Fruit fly (Drosophila melanogaster) whole organism, embryonic: Measurements from ENCODE around the gene Or94b.

ENCODE experiments used
- Atf-2 ChIP-seq: fragments of 200-800 bp; sonication (Bioruptor generic); optimal IDR thresholded peaks from 2 replicates; lab custom pipeline; 2016; ENCODE audit warnings: missing biosample characterization, missing genetic modification characterization
- CG10654 ChIP-seq: fragments of 200-800 bp; sonication (Bioruptor generic); optimal IDR thresholded peaks from 2 replicates; lab custom pipeline; 2016; ENCODE audit warnings: missing biosample characterization, missing genetic modification characterization
- CG12155 ChIP-seq: fragments of 200-800 bp; sonication (Bioruptor generic); optimal IDR thresholded peaks from 3 replicates; lab custom pipeline; 2016; ENCODE audit warnings: missing biosample characterization, missing genetic modification characterization
- CG12236 ChIP-seq: fragments of 200-800 bp; sonication (Bioruptor generic); optimal IDR thresholded peaks from 2 replicates; lab custom pipeline; 2016; ENCODE audit warnings: missing biosample characterization, missing genetic modification characterization
- CG16813 ChIP-seq: fragments of 200-800 bp; sonication (Bioruptor generic); IDR thresholded peaks from 3 replicates; pipeline ENCODE4 v1.3.6; 2022; ENCODE audit warnings: missing biosample characterization, missing genetic modification characterization; ENCODE audit not compliant: partially characterized antibody
- CG16815 ChIP-seq: fragments of 200-800 bp; sonication (Bioruptor generic); optimal IDR thresholded peaks from 3 replicates; lab custom pipeline; 2017; ENCODE audit warnings: missing biosample characterization, mild to moderate bottlenecking, missing genetic modification characterization
- CG17912 ChIP-seq: fragments of 200-800 bp; sonication (Bioruptor generic); optimal IDR thresholded peaks from 2 replicates; lab custom pipeline; 2018; ENCODE audit warnings: missing biosample characterization, mild to moderate bottlenecking, missing genetic modification characterization
- CG18476 ChIP-seq: fragments of 200-800 bp; sonication (Bioruptor generic); optimal IDR thresholded peaks from 2 replicates; lab custom pipeline; 2016; ENCODE audit warnings: missing biosample characterization, mild to moderate bottlenecking, missing genetic modification characterization
- CG2678 ChIP-seq: fragments of 200-800 bp; sonication (Bioruptor generic); optimal IDR thresholded peaks from 3 replicates; lab custom pipeline; 2019; ENCODE audit warnings: missing biosample characterization, mild to moderate bottlenecking, missing genetic modification characterization, moderate library complexity
- CG30020 ChIP-seq: fragments of 200-800 bp; optimal IDR thresholded peaks from 2 replicates; lab custom pipeline; 2019; ENCODE audit warnings: missing biosample characterization, mild to moderate bottlenecking, missing genetic modification characterization, moderate library complexity
- CG30431 ChIP-seq: fragments of 200-800 bp; sonication (Bioruptor generic); optimal IDR thresholded peaks from 2 replicates; lab custom pipeline; 2017; ENCODE audit warnings: missing biosample characterization, missing genetic modification characterization
- CG3281 ChIP-seq: fragments of 200-800 bp; sonication (Bioruptor generic); optimal IDR thresholded peaks from 3 replicates; lab custom pipeline; 2017; ENCODE audit warnings: missing biosample characterization, mild to moderate bottlenecking, missing genetic modification characterization
- CG3407 ChIP-seq: fragments of 200-800 bp; sonication (Bioruptor generic); optimal IDR thresholded peaks from 2 replicates; lab custom pipeline; 2018; ENCODE audit warnings: missing biosample characterization, mild to moderate bottlenecking, missing genetic modification characterization
- CG3838 ChIP-seq: fragments of 200-800 bp; sonication (Bioruptor generic); optimal IDR thresholded peaks from 3 replicates; lab custom pipeline; 2016; ENCODE audit warnings: missing biosample characterization, missing genetic modification characterization
- CG4707 ChIP-seq: fragments of 200-800 bp; sonication (Bioruptor generic); optimal IDR thresholded peaks from 2 replicates; lab custom pipeline; 2018; ENCODE audit warnings: missing biosample characterization, mild to moderate bottlenecking, missing genetic modification characterization, moderate library complexity
- CG6683 ChIP-seq: fragments of 200-800 bp; sonication (Bioruptor generic); optimal IDR thresholded peaks from 2 replicates; lab custom pipeline; 2017; ENCODE audit warnings: missing biosample characterization, mild to moderate bottlenecking, missing genetic modification characterization, missing genetic modification reagents
- CG8281 ChIP-seq: fragments of 200-800 bp; sonication (Bioruptor generic); optimal IDR thresholded peaks from 2 replicates; lab custom pipeline; 2018; ENCODE audit warnings: missing biosample characterization, mild to moderate bottlenecking, missing genetic modification characterization, moderate library complexity
- CG8359 ChIP-seq: fragments of 200-800 bp; sonication (Bioruptor generic); optimal IDR thresholded peaks from 2 replicates; lab custom pipeline; 2017; ENCODE audit warnings: missing biosample characterization, mild to moderate bottlenecking, missing genetic modification characterization, borderline replicate concordance
- CG8924 ChIP-seq: fragments of 200-800 bp; optimal IDR thresholded peaks from 3 replicates; lab custom pipeline; 2019; ENCODE audit warnings: missing biosample characterization, mild to moderate bottlenecking, missing genetic modification characterization, moderate library complexity
- CG9609 ChIP-seq: fragments of 200-800 bp; sonication (Bioruptor generic); optimal IDR thresholded peaks from 3 replicates; lab custom pipeline; 2016; ENCODE audit warnings: missing biosample characterization, missing genetic modification characterization
- CG9932 ChIP-seq: fragments of 200-800 bp; sonication (Bioruptor generic); IDR thresholded peaks from 2 replicates; pipeline ENCODE4 v1.3.6; 2022; ENCODE audit warnings: missing biosample characterization, missing genetic modification characterization
- Camta ChIP-seq: fragments of 200-800 bp; sonication (Bioruptor generic); optimal IDR thresholded peaks from 2 replicates; lab custom pipeline; 2016; ENCODE audit warnings: missing biosample characterization, missing genetic modification characterization
- Chrac-16 ChIP-seq: fragments of 200-800 bp; sonication (Bioruptor generic); optimal IDR thresholded peaks from 3 replicates; lab custom pipeline; 2016; ENCODE audit warnings: missing biosample characterization, missing genetic modification characterization
- D ChIP-seq, 2 experiments: fragments of 200-800 bp in 1 of 2; fragments of >200 bp in 1 of 2; sonication (Bioruptor generic) in 1 of 2; optimal IDR thresholded peaks; 2 replicates in 1 of 2; 3 replicates in 1 of 2; lab custom pipeline; 2017; ENCODE audit warnings: mild to moderate bottlenecking in 1 of 2, missing biosample characterization in 1 of 2, missing genetic modification characterization in 1 of 2, missing genetic modification reagents in 1 of 2
- Dip3 ChIP-seq: fragments of 200-800 bp; sonication (Bioruptor generic); optimal IDR thresholded peaks from 3 replicates; lab custom pipeline; 2016; ENCODE audit warnings: missing biosample characterization, missing genetic modification characterization
- Dll ChIP-seq: fragments of 200-800 bp; sonication (Bioruptor generic); IDR thresholded peaks from 4 replicates; pipeline ENCODE4 v1.3.6; 2022; ENCODE audit warnings: missing biosample characterization, missing genetic modification characterization; ENCODE audit not compliant: partially characterized antibody
- Dref ChIP-seq: fragments of 200-800 bp; sonication (Bioruptor generic); IDR thresholded peaks from 2 replicates; pipeline ENCODE4 v1.3.6; 2022; ENCODE audit warnings: missing biosample characterization, missing genetic modification characterization
- ERR ChIP-seq: fragments of 200-800 bp; sonication (Bioruptor generic); optimal IDR thresholded peaks from 2 replicates; lab custom pipeline; 2016; ENCODE audit warnings: missing biosample characterization, missing genetic modification characterization
- Elba2 ChIP-seq: fragments of 200-800 bp; sonication (Bioruptor generic); optimal IDR thresholded peaks from 3 replicates; lab custom pipeline; 2016; ENCODE audit warnings: missing biosample characterization, missing genetic modification characterization
- Gug ChIP-seq: fragments of 200-800 bp; sonication (Bioruptor generic); IDR thresholded peaks from 4 replicates; pipeline ENCODE4 v1.3.6; 2022; ENCODE audit warnings: missing biosample characterization, missing genetic modification characterization
- Hr78 ChIP-seq, 2 experiments: fragments of 200-800 bp in 1 of 2; fragments of >200 bp in 1 of 2; sonication (Bioruptor generic) in 1 of 2; optimal IDR thresholded peaks; 2 replicates each; lab custom pipeline; 2017 to 2019; ENCODE audit warnings: missing biosample characterization in 2 of 2, missing genetic modification characterization in 2 of 2, mild to moderate bottlenecking in 1 of 2, moderate library complexity in 1 of 2
- NC2β ChIP-seq: fragments of 200-800 bp; sonication (Bioruptor generic); optimal IDR thresholded peaks from 2 replicates; lab custom pipeline; 2016; ENCODE audit warnings: missing biosample characterization, missing genetic modification characterization
- Sox100B ChIP-seq: fragments of 200-800 bp; sonication (Bioruptor generic); optimal IDR thresholded peaks from 3 replicates; lab custom pipeline; 2018; ENCODE audit warnings: missing biosample characterization, mild to moderate bottlenecking, missing genetic modification characterization
- al ChIP-seq: fragments of 200-800 bp; sonication (Bioruptor generic); IDR thresholded peaks from 2 replicates; pipeline ENCODE4 v1.3.6; 2022; ENCODE audit warnings: missing biosample characterization, missing genetic modification characterization
- bcd ChIP-seq: fragments of 200-800 bp; sonication (Bioruptor generic); optimal IDR thresholded peaks from 2 replicates; lab custom pipeline; 2017; ENCODE audit warnings: missing biosample characterization, mild to moderate bottlenecking, missing genetic modification characterization
- chif ChIP-seq, 2 experiments: fragments of 200-800 bp; sonication (Bioruptor generic); optimal IDR thresholded peaks; 3 replicates each; lab custom pipeline; 2016; ENCODE audit warnings: missing biosample characterization in 2 of 2, missing genetic modification characterization in 2 of 2
- crp ChIP-seq, 2 experiments: fragments of 200-800 bp; sonication (Bioruptor generic); optimal IDR thresholded peaks; 2 replicates in 1 of 2; 3 replicates in 1 of 2; lab custom pipeline; 2017; ENCODE audit warnings: missing biosample characterization in 2 of 2, missing genetic modification characterization in 2 of 2, mild to moderate bottlenecking in 1 of 2, moderate library complexity in 1 of 2
- fd3F ChIP-seq: fragments of 200-800 bp; sonication (Bioruptor generic); optimal IDR thresholded peaks from 2 replicates; lab custom pipeline; 2018; ENCODE audit warnings: missing biosample characterization, mild to moderate bottlenecking, missing genetic modification characterization, moderate library complexity
- ftz-f1 ChIP-seq: fragments of 200-800 bp; sonication (Bioruptor generic); optimal IDR thresholded peaks from 2 replicates; lab custom pipeline; 2016; ENCODE audit warnings: missing biosample characterization, missing genetic modification characterization
- her ChIP-seq: fragments of 200-800 bp; sonication (Bioruptor generic); optimal IDR thresholded peaks from 2 replicates; lab custom pipeline; 2016; ENCODE audit warnings: missing biosample characterization, missing genetic modification characterization
- luna ChIP-seq: fragments of 200-800 bp; sonication (Bioruptor generic); optimal IDR thresholded peaks from 2 replicates; lab custom pipeline; 2016; ENCODE audit warnings: missing biosample characterization, missing genetic modification characterization
- nerfin-2 ChIP-seq: fragments of 200-800 bp; sonication (Bioruptor generic); IDR thresholded peaks from 2 replicates; pipeline ENCODE4 v1.3.6; 2022; ENCODE audit warnings: missing biosample characterization, missing genetic modification characterization; ENCODE audit not compliant: partially characterized antibody
- nom ChIP-seq: fragments of 200-800 bp; sonication (Bioruptor generic); optimal IDR thresholded peaks from 2 replicates; lab custom pipeline; 2017; ENCODE audit warnings: missing biosample characterization, missing genetic modification characterization, mild to moderate bottlenecking, moderate library complexity, missing genetic modification reagents
- oc ChIP-seq: fragments of 200-800 bp; sonication (Bioruptor generic); optimal IDR thresholded peaks from 2 replicates; lab custom pipeline; 2018; ENCODE audit warnings: missing biosample characterization, mild to moderate bottlenecking, missing genetic modification characterization, moderate library complexity
- shn ChIP-seq: fragments of 200-800 bp; sonication (Bioruptor generic); optimal IDR thresholded peaks from 3 replicates; lab custom pipeline; 2016; ENCODE audit warnings: missing biosample characterization, missing genetic modification characterization
- sqz ChIP-seq: fragments of 200-800 bp; sonication (Bioruptor generic); optimal IDR thresholded peaks from 3 replicates; lab custom pipeline; 2018; ENCODE audit warnings: missing biosample characterization, mild to moderate bottlenecking, missing genetic modification characterization
- tll ChIP-seq, 2 experiments: fragments of 200-800 bp in 1 of 2; fragments of >200 bp in 1 of 2; sonication (Bioruptor generic) in 1 of 2; optimal IDR thresholded peaks; 2 replicates each; lab custom pipeline; 2017 to 2019; ENCODE audit warnings: missing biosample characterization in 2 of 2, missing genetic modification characterization in 2 of 2, mild to moderate bottlenecking in 1 of 2, moderate library complexity in 1 of 2
- unpg ChIP-seq: fragments of 200-800 bp; sonication (Bioruptor generic); optimal IDR thresholded peaks from 3 replicates; lab custom pipeline; 2018; ENCODE audit warnings: missing biosample characterization, mild to moderate bottlenecking, missing genetic modification characterization, moderate library complexity
- vvl ChIP-seq: fragments of 200-800 bp; sonication (Bioruptor generic); IDR thresholded peaks from 2 replicates; pipeline ENCODE4 v1.3.6; 2022; ENCODE audit warnings: missing biosample characterization, missing genetic modification characterization
- zf30C ChIP-seq: fragments of 200-800 bp; sonication (Bioruptor generic); optimal IDR thresholded peaks from 3 replicates; lab custom pipeline; 2018; ENCODE audit warnings: missing biosample characterization, mild to moderate bottlenecking, missing genetic modification characterization

Gene Or94b

dm6 chr3R:23028506-23028905 is 39.4 kb downstream of the Or94b start (continued):
- TF ChIP-seq CG30431: peak; percentile 20
- no peak for TF ChIP-seq Sox100B (GFP tag; lab: Kevin White, UChicago)
- TF ChIP-seq luna: peak; percentile 54
- TF ChIP-seq CG8281 (tag; lab: Kevin White, UChicago): no peak
- TF ChIP-seq CG9932 (GFP tag; lab: Robert Waterston, UW): peak; percentile 90
- no peak for TF ChIP-seq NC2β
- no peak for TF ChIP-seq Dref (GFP tag; lab: Robert Waterston, UW)
- no peak for TF ChIP-seq tll (GFP tag; optimal IDR thresholded peaks at IDR 0.05; lab: Kevin White, UChicago)
- TF ChIP-seq CG3838 (GFP tag; lab: Kevin White, UChicago): no peak
- TF ChIP-seq CG18476 (GFP tag; lab: Kevin White, UChicago): no peak
- TF ChIP-seq CG3281 (GFP tag; lab: Kevin White, UChicago): no peak
- peak; percentile 84 for TF ChIP-seq al (GFP tag; lab: Robert Waterston, UW)
- no peak for TF ChIP-seq CG12236 (GFP tag; lab: Kevin White, UChicago)
- TF ChIP-seq Chrac-16 (GFP tag; lab: Kevin White, UChicago): peak; percentile 53
- no peak for TF ChIP-seq oc (tag; lab: Kevin White, UChicago)
- no peak for TF ChIP-seq Elba2 (GFP tag; lab: Kevin White, UChicago)
- no peak for TF ChIP-seq ftz-f1 (GFP tag; lab: Kevin White, UChicago)
- peak; percentile 62 for TF ChIP-seq CG12155 (GFP tag; lab: Kevin White, UChicago)
- TF ChIP-seq CG17912 (GFP tag; lab: Kevin White, UChicago): no peak
- TF ChIP-seq CG3407 (GFP tag; lab: Kevin White, UChicago): no peak
- peak; percentile 11 to 24 for TF ChIP-seq chif (GFP tag; optimal IDR thresholded peaks at IDR 0.05; lab: Kevin White, UChicago)
- TF ChIP-seq CG8924 (tag; lab: Kevin White, UChicago): peak; percentile 8
- no peak for TF ChIP-seq CG10654 (GFP tag; lab: Kevin White, UChicago)
- TF ChIP-seq vvl: peak; percentile 67; the same call in 1 of the 2 replicates
- peak; percentile 65 for TF ChIP-seq CG9609
- TF ChIP-seq Hr78 (GFP tag; optimal IDR thresholded peaks at IDR 0.05; lab: Kevin White, UChicago): no peak
- peak; percentile 66; the same call in 1 of the 4 replicates for TF ChIP-seq Gug (GFP tag; lab: Robert Waterston, UW)
- TF ChIP-seq ERR (GFP tag; lab: Kevin White, UChicago): no peak
- peak; percentile 60 for TF ChIP-seq Dip3 (GFP tag; lab: Kevin White, UChicago)
- no peak for TF ChIP-seq CG30020
- TF ChIP-seq crp (GFP tag; optimal IDR thresholded peaks at IDR 0.05; lab: Kevin White, UChicago): no peak
- no peak for TF ChIP-seq CG8359 (GFP tag; lab: Kevin White, UChicago)
- no peak for TF ChIP-seq nom
- TF ChIP-seq unpg: peak; percentile 55
- TF ChIP-seq CG16813: no peak
- TF ChIP-seq CG16815: peak; percentile 34
- TF ChIP-seq Atf-2 (GFP tag; lab: Kevin White, UChicago): peak; percentile 52
- TF ChIP-seq D (optimal IDR thresholded peaks at IDR 0.05; lab: Kevin White, UChicago): no peak
- no peak for TF ChIP-seq D (GFP tag; optimal IDR thresholded peaks at IDR 0.05; lab: Kevin White, UChicago)
- no peak for TF ChIP-seq sqz (GFP tag; lab: Kevin White, UChicago)
- peak; percentile 34 for TF ChIP-seq shn
- TF ChIP-seq her: peak; percentile 24
- no peak for TF ChIP-seq CG6683 (GFP tag; lab: Kevin White, UChicago)
- TF ChIP-seq nerfin-2 (GFP tag; lab: Robert Waterston, UW): no peak
- TF ChIP-seq bcd: peak; percentile 63
- TF ChIP-seq CG4707: no peak
- TF ChIP-seq fd3F (GFP tag; lab: Kevin White, UChicago): peak; percentile 60
- no peak for TF ChIP-seq zf30C (GFP tag; lab: Kevin White, UChicago)
- no peak for TF ChIP-seq Dll (GFP tag; lab: Robert Waterston, UW)
- no peak for TF ChIP-seq Camta (GFP tag; lab: Kevin White, UChicago)
- peak; percentile 65 for TF ChIP-seq CG2678
